Worm (Caenorhabditis elegans): ENCODE data around the gene dkc-1.

The dkc-1 gene

DNA sequence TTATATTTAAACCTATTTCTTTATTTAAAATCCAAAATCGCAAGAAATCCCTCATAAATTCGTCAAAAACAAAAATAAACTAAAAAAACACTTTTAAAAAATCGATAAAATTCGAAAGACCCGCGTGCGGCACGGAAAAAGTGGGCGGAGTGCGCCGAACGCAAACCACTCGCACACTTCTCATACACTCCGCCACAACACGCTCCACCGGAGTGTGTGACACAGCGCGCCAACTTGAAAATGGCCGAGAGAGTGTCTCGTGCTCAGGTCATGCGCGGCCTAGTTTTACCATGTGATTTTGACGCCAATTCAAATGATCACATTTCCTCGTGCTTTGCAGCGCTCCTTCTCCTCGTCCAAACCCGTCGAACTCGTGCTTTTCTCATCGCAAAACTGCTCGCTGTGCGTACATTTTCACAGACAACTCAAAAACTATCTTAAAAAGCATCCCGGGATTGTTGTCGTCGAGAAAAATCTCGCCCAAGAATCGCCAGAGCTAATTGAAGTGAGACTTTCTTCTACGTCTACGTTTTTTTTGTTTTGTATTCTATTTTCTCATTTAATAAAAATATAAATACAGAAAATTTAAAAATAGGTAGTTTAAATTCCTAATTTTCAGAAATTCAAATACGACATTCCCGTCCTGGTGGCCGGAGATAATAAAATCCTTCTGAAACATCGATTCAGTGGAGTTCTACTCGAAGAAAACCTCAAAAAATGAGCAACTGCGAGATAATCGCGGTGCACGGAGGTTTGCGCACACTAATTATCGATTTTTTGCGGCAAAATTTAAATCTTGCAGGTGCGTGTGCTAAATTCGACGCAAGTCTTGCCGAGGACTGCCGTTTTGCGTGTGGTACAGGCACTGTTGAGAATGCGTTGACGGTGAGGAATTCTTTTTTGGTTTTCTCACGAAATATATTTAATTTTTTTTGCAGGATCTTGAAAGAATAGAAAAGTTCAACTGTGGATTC, 11.1 kb downstream of the dkc-1 start, which contains the start of gene tasp-1:
TSS of gene tasp-1 (plus strand) at position 258 of the 974 bp plus-strand sequence.
- TF ChIP-seq ceh-31 (tag; optimal IDR thresholded peaks at IDR 0.05) (peak; percentile 100), F13H6.1 (tag; optimal IDR thresholded peaks at IDR 0.05) (peak; percentile 98), ttx-3 (tag; optimal IDR thresholded peaks at IDR 0.05) (peak; percentile 89), unc-55 (GFP tag; optimal IDR thresholded peaks at IDR 0.05) (peak; percentile 93), ceh-19 (GFP tag; optimal IDR thresholded peaks at IDR 0.05) (peak; percentile 96), C08G9.2 (tag; optimal IDR thresholded peaks at IDR 0.05) (peak; percentile 98), ceh-9 (tag; optimal IDR thresholded peaks at IDR 0.05) (no peak), ahr-1 (tag; optimal IDR thresholded peaks at IDR 0.05) (peak; percentile 97), lim-6 (tag; optimal IDR thresholded peaks at IDR 0.05) (peak; percentile 98), hlh-30 (tag; optimal IDR thresholded peaks at IDR 0.05; ENCODE audit: insufficient read depth) (peak; percentile 100), ceh-2 (tag; optimal IDR thresholded peaks at IDR 0.05) (peak; percentile 98), elt-4 (tag; optimal IDR thresholded peaks at IDR 0.05) (peak; percentile 26), hlh-13 (GFP tag; optimal IDR thresholded peaks at IDR 0.05) (peak; percentile 90), pha-4 (tag; optimal IDR thresholded peaks at IDR 0.05) (no peak), T23F11.4 (GFP tag; optimal IDR thresholded peaks at IDR 0.05) (peak; percentile 95), eyg-1 (tag; optimal IDR thresholded peaks at IDR 0.05) (peak; percentile 94), K02D7.2 (tag; optimal IDR thresholded peaks at IDR 0.05) (peak; percentile 92), zip-5 (tag; optimal IDR thresholded peaks at IDR 0.05) (peak; percentile 90), dmd-4 (tag; optimal IDR thresholded peaks at IDR 0.05; ENCODE audit: borderline replicate concordance) (peak; percentile 97), pag-3 (tag; optimal IDR thresholded peaks at IDR 0.05; ENCODE audit: borderline replicate concordance) (peak; percentile 95), hlh-15 (tag; optimal IDR thresholded peaks at IDR 0.05) (peak; percentile 83), sox-2 (GFP tag; IDR thresholded peaks at IDR 0.05) (peak; percentile 93), pat-9 (tag; optimal IDR thresholded peaks at IDR 0.05) (peak; percentile 98), ceh-34 (tag; optimal IDR thresholded peaks at IDR 0.05) (peak; percentile 100), ceh-30 (tag; optimal IDR thresholded peaks at IDR 0.05) (peak; percentile 29), ref-2 (tag; optimal IDR thresholded peaks at IDR 0.05) (peak; percentile 100), hlh-8 (tag; optimal IDR thresholded peaks at IDR 0.05) (peak; percentile 98), unc-42 (tag; optimal IDR thresholded peaks at IDR 0.05) (peak; percentile 100), odd-2 (tag; optimal IDR thresholded peaks at IDR 0.05) (peak; percentile 29), ztf-16 (tag; optimal IDR thresholded peaks at IDR 0.05) (peak; percentile 100), nhr-232 (tag; optimal IDR thresholded peaks at IDR 0.05) (peak; percentile 62), fkh-10 (GFP tag; optimal IDR thresholded peaks at IDR 0.05) (peak; percentile 94), fkh-6 (tag; optimal IDR thresholded peaks at IDR 0.05) (peak; percentile 87), K09A11.1 (tag; optimal IDR thresholded peaks at IDR 0.05; ENCODE audit: insufficient read depth) (peak; percentile 95), tbx-2 (tag; optimal IDR thresholded peaks at IDR 0.05) (peak; percentile 100), rnt-1 (tag; optimal IDR thresholded peaks at IDR 0.05) (peak; percentile 100), sdc-2 (tag; optimal IDR thresholded peaks at IDR 0.05) (peak; percentile 90), ama-1 (optimal IDR thresholded peaks at IDR 0.05) (no peak), ceh-22 (tag; optimal IDR thresholded peaks at IDR 0.05) (peak; percentile 97), ceh-14 (tag; optimal IDR thresholded peaks at IDR 0.05) (peak; percentile 99), nhr-11 (tag; optimal IDR thresholded peaks at IDR 0.05) (peak; percentile 89), npax-4 (tag; optimal IDR thresholded peaks at IDR 0.05) (peak; percentile 62), lin-11 (tag; optimal IDR thresholded peaks at IDR 0.05) (peak; percentile 76), unc-3 (GFP tag; conservative IDR thresholded peaks at IDR 0.05) (peak; percentile 96), unc-3 (tag; optimal IDR thresholded peaks at IDR 0.05) (peak; percentile 97), madf-2 (tag; optimal IDR thresholded peaks at IDR 0.05) (peak; percentile 98), tbx-7 (tag; optimal IDR thresholded peaks at IDR 0.05) (peak; percentile 91), mec-3 (tag; optimal IDR thresholded peaks at IDR 0.05; ENCODE audit: borderline replicate concordance) (peak; percentile 98), nfya-1 (tag; optimal IDR thresholded peaks at IDR 0.05) (peak; percentile 99), ceh-6 (GFP tag; optimal IDR thresholded peaks at IDR 0.05) (peak; percentile 90), ceh-18 (tag; optimal IDR thresholded peaks at IDR 0.05) (peak; percentile 100)

Data from whole organism, late embryonic.